Fruit fly (Drosophila melanogaster): ENCODE results near the gene koko.
A peak's percentile ranks its signal among the peaks of the same experiment; 100 is the strongest.

koko gene

DNA sequence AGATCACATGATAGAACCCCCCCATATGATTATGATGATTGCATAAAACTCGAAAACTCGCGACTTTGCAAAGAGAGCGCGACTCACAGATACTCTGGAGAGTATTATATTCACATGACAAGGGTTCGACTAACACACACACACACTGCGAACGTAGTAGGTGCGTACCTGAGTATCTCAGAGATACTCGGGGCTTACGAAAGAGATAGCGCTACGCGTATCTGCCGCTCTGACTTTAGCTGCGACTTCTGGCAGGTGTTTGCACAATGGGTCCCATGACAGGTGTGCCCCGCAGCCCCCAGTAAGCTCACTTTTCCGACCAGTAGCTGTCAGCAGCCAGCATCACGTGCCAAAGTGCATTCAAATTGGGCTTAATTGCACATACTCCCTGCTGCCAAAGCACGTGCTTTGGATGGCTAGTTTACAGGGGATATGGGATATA lies 4.3 kb upstream of the koko start (continued):
- TF ChIP-seq CG32767 (GFP tag; IDR thresholded peaks at IDR 0.05) (no peak), sna (GFP tag; IDR thresholded peaks at IDR 0.05; ENCODE audit: partially characterized antibody) (no peak), CG4854 (GFP tag; optimal IDR thresholded peaks at IDR 0.05) (no peak), ham (GFP tag; IDR thresholded peaks at IDR 0.05) (no peak), CG7963 (GFP tag; IDR thresholded peaks at IDR 0.05; ENCODE audit: partially characterized antibody) (no peak), fu2 (GFP tag; optimal IDR thresholded peaks at IDR 0.05) (no peak), CHES-1-like (GFP tag; optimal IDR thresholded peaks at IDR 0.05) (no peak), CG31365 (tag; optimal IDR thresholded peaks at IDR 0.05) (no peak), CG1792 (GFP tag; optimal IDR thresholded peaks at IDR 0.05) (no peak), CG14014 (GFP tag; IDR thresholded peaks at IDR 0.05) (no peak), tio (GFP tag; optimal IDR thresholded peaks at IDR 0.05) (no peak), Dll (GFP tag; IDR thresholded peaks at IDR 0.05; ENCODE audit: partially characterized antibody) (no peak), tin (GFP tag; optimal IDR thresholded peaks at IDR 0.05) (no peak), CG3407 (GFP tag; optimal IDR thresholded peaks at IDR 0.05) (no peak), ftz-f1 (GFP tag; optimal IDR thresholded peaks at IDR 0.05) (no peak), CG1647 (GFP tag; optimal IDR thresholded peaks at IDR 0.05) (no peak), Eip74EF (GFP tag; optimal IDR thresholded peaks at IDR 0.05) (no peak), Nf-YC (tag; optimal IDR thresholded peaks at IDR 0.05) (no peak), lbe (GFP tag; optimal IDR thresholded peaks at IDR 0.05) (no peak), Dek (tag; optimal IDR thresholded peaks at IDR 0.05) (no peak), maf-S (GFP tag; optimal IDR thresholded peaks at IDR 0.05) (no peak), Atf3 (GFP tag; optimal IDR thresholded peaks at IDR 0.05) (no peak), Opbp (GFP tag; IDR thresholded peaks at IDR 0.05; ENCODE audit: partially characterized antibody) (no peak), knrl (GFP tag; IDR thresholded peaks at IDR 0.05; ENCODE audit: partially characterized antibody) (no peak), CG15269 (tag; optimal IDR thresholded peaks at IDR 0.05) (no peak), chinmo (GFP tag; IDR thresholded peaks at IDR 0.05; ENCODE audit: partially characterized antibody) (peak; percentile 81; the same call in 2 of the 4 replicates), B-H1 (GFP tag; IDR thresholded peaks at IDR 0.05) (no peak), ERR (GFP tag; optimal IDR thresholded peaks at IDR 0.05) (no peak), esg (GFP tag; conservative IDR thresholded peaks at IDR 0.05) (no peak), prd (optimal IDR thresholded peaks at IDR 0.05) (no peak), prd (GFP tag; IDR thresholded peaks at IDR 0.05) (no peak), Lpt (GFP tag; optimal IDR thresholded peaks at IDR 0.05) (no peak), CG18262 (tag; optimal IDR thresholded peaks at IDR 0.05) (no peak), CG8478 (optimal IDR thresholded peaks at IDR 0.05) (no peak), psq (GFP tag; optimal IDR thresholded peaks at IDR 0.05) (no peak), yki (optimal IDR thresholded peaks at IDR 0.05) (no peak), HLHmδ (GFP tag; optimal IDR thresholded peaks at IDR 0.05) (no peak), klu (GFP tag; IDR thresholded peaks at IDR 0.05) (no peak), Rfx (GFP tag; IDR thresholded peaks at IDR 0.05) (peak; percentile 5; the same call in 1 of the 2 replicates), ems (GFP tag; optimal IDR thresholded peaks at IDR 0.05) (no peak), onecut (GFP tag; IDR thresholded peaks at IDR 0.05) (no peak), CG17385 (GFP tag; optimal IDR thresholded peaks at IDR 0.05) (no peak), gcm2 (GFP tag; optimal IDR thresholded peaks at IDR 0.05) (no peak), CG12942 (GFP tag; optimal IDR thresholded peaks at IDR 0.05) (no peak), CG9876 (GFP tag; optimal IDR thresholded peaks at IDR 0.05) (no peak), CG4282 (GFP tag; optimal IDR thresholded peaks at IDR 0.05) (no peak), Hand (GFP tag; optimal IDR thresholded peaks at IDR 0.05) (no peak), sug (tag; optimal IDR thresholded peaks at IDR 0.05) (peak; percentile 21), BtbVII (GFP tag; optimal IDR thresholded peaks at IDR 0.05) (no peak), schlank (tag; optimal IDR thresholded peaks at IDR 0.05) (no peak), unc-4 (GFP tag; IDR thresholded peaks at IDR 0.05; ENCODE audit: partially characterized antibody) (0 out of 2 replicates have a peak, but pooled peaks have one; percentile 12), CG11398 (GFP tag; optimal IDR thresholded peaks at IDR 0.05) (no peak), HLH54F (GFP tag; optimal IDR thresholded peaks at IDR 0.05) (no peak)
